Worm (Caenorhabditis elegans): ENCODE results near the gene F44G4.1.

ce11 chrII:8973516-8974043 lies 20.9 kb upstream of the F44G4.1 start, which contains the start of gene tomm-40:
- TF ChIP-seq mab-5 (tag; optimal IDR thresholded peaks at IDR 0.05) (no peak), blmp-1 (tag; optimal IDR thresholded peaks at IDR 0.05) (no peak), lin-13 (tag; optimal IDR thresholded peaks at IDR 0.05) (no peak), ham-2 (GFP tag; optimal IDR thresholded peaks at IDR 0.05) (no peak), elt-1 (tag; optimal IDR thresholded peaks at IDR 0.05; ENCODE audit: borderline replicate concordance, insufficient read depth) (no peak), nhr-28 (tag; optimal IDR thresholded peaks at IDR 0.05) (no peak), ceh-39 (tag; optimal IDR thresholded peaks at IDR 0.05) (no peak), pha-4 (tag; optimal IDR thresholded peaks at IDR 0.05) (no peak), mep-1 (tag; optimal IDR thresholded peaks at IDR 0.05) (no peak), nhr-237 (tag; optimal IDR thresholded peaks at IDR 0.05) (no peak), nhr-12 (tag; optimal IDR thresholded peaks at IDR 0.05) (no peak), snpc-4 (tag; optimal IDR thresholded peaks at IDR 0.05) (no peak), ztf-11 (tag; optimal IDR thresholded peaks at IDR 0.05) (no peak), sptf-1 (tag; optimal IDR thresholded peaks at IDR 0.05) (no peak)

Measured in whole organism, mixed stage, embryonic.